Fruit fly (Drosophila melanogaster) whole organism, embryonic: ENCODE results near the gene Alg2.

Experiments
- Abd-B ChIP-seq: fragments of 200-800 bp; sonication (Bioruptor generic); optimal IDR thresholded peaks from 2 replicates; lab custom pipeline; 2018; ENCODE audit warnings: missing biosample characterization, mild to moderate bottlenecking, missing genetic modification characterization, moderate library complexity
- Awh ChIP-seq: fragments of 200-800 bp; sonication (Bioruptor generic); IDR thresholded peaks from 2 replicates; pipeline ENCODE4, ENCODE4 v1.3.6; 2022; ENCODE audit warnings: missing biosample characterization, missing genetic modification characterization
- Blimp-1 ChIP-seq: fragments of 200-800 bp; sonication (Bioruptor generic); optimal IDR thresholded peaks from 3 replicates; lab custom pipeline; 2018; ENCODE audit warnings: missing biosample characterization, missing genetic modification characterization, mild to moderate bottlenecking, moderate library complexity, missing genetic modification reagents
- CG10543 ChIP-seq: fragments of 200-800 bp; sonication (Bioruptor generic); optimal IDR thresholded peaks from 3 replicates; lab custom pipeline; 2017; ENCODE audit warnings: missing biosample characterization, mild to moderate bottlenecking, missing genetic modification characterization, moderate library complexity
- CG11247 ChIP-seq: fragments of 200-800 bp; sonication (Bioruptor generic); IDR thresholded peaks from 2 replicates; pipeline ENCODE4 v1.3.6; 2022; ENCODE audit warnings: missing biosample characterization, missing genetic modification characterization
- CG11696 ChIP-seq: fragments of 200-800 bp; sonication (Bioruptor generic); IDR thresholded peaks from 2 replicates; pipeline ENCODE4 v1.3.6; 2022; ENCODE audit warnings: missing biosample characterization, missing genetic modification characterization
- CG12769 ChIP-seq: fragments of 200-800 bp; sonication (Bioruptor generic); optimal IDR thresholded peaks from 2 replicates; lab custom pipeline; 2019; ENCODE audit warnings: missing biosample characterization, mild to moderate bottlenecking, missing genetic modification characterization, moderate library complexity
- CG13894 ChIP-seq: fragments of 200-800 bp; sonication (Bioruptor generic); optimal IDR thresholded peaks from 3 replicates; lab custom pipeline; 2018; ENCODE audit warnings: missing biosample characterization, mild to moderate bottlenecking, missing genetic modification characterization, moderate library complexity
- CG15269 ChIP-seq: fragments of 200-800 bp; sonication (Bioruptor generic); optimal IDR thresholded peaks from 2 replicates; lab custom pipeline; 2018; ENCODE audit warnings: missing biosample characterization, mild to moderate bottlenecking, missing genetic modification characterization, moderate library complexity
- CG3163 ChIP-seq: fragments of 200-800 bp; sonication (Bioruptor generic); optimal IDR thresholded peaks from 3 replicates; lab custom pipeline; 2016; ENCODE audit warnings: missing biosample characterization, missing genetic modification characterization
- Dfd ChIP-seq, 2 experiments: fragments of >200 bp; optimal IDR thresholded peaks; 2 replicates each; lab custom pipeline; 2017; ENCODE audit warnings: missing biosample characterization in 2 of 2, missing genetic modification characterization in 2 of 2
- Ets65A ChIP-seq: fragments of 200-800 bp; sonication (Bioruptor generic); peaks from one replicate; lab custom pipeline; 2016; ENCODE audit warnings: missing biosample characterization, missing genetic modification characterization
- Hmx ChIP-seq: fragments of 200-800 bp; sonication (Bioruptor generic); optimal IDR thresholded peaks from 2 replicates; lab custom pipeline; 2016; ENCODE audit warnings: missing biosample characterization, missing genetic modification characterization
- Hr78 ChIP-seq, 2 experiments: fragments of 200-800 bp in 1 of 2; fragments of >200 bp in 1 of 2; sonication (Bioruptor generic) in 1 of 2; optimal IDR thresholded peaks; 2 replicates each; lab custom pipeline; 2017 to 2019; ENCODE audit warnings: missing biosample characterization in 2 of 2, missing genetic modification characterization in 2 of 2, mild to moderate bottlenecking in 1 of 2, moderate library complexity in 1 of 2
- Med ChIP-seq: fragments of 200-800 bp; sonication (Bioruptor generic); peaks from one replicate; lab custom pipeline; 2016; ENCODE audit warnings: missing biosample characterization, missing genetic modification characterization, mild to moderate bottlenecking, inconsistent platforms, moderate library complexity
- Neu2 ChIP-seq: fragments of 200-800 bp; sonication (Bioruptor generic); optimal IDR thresholded peaks from 3 replicates; lab custom pipeline; 2016; ENCODE audit warnings: missing biosample characterization, missing genetic modification characterization, borderline replicate concordance
- Pdp1 ChIP-seq, 2 experiments: fragments of 200-800 bp; sonication (Bioruptor generic); optimal IDR thresholded peaks; 3 replicates each; lab custom pipeline; 2016; ENCODE audit warnings: missing biosample characterization in 2 of 2, missing genetic modification characterization in 2 of 2, mild to moderate bottlenecking in 1 of 2, moderate library complexity in 1 of 2
- Tbp ChIP-seq: fragments of >200 bp; optimal IDR thresholded peaks from 2 replicates; lab custom pipeline; 2018; ENCODE audit warnings: missing biosample characterization, missing genetic modification characterization
- abd-A ChIP-seq: fragments of 200-800 bp; sonication (Bioruptor generic); optimal IDR thresholded peaks from 3 replicates; lab custom pipeline; 2019; ENCODE audit warnings: missing biosample characterization, mild to moderate bottlenecking, missing genetic modification characterization, moderate library complexity
- chinmo ChIP-seq: fragments of 200-800 bp; sonication (Bioruptor generic); IDR thresholded peaks from 4 replicates; pipeline ENCODE4 v1.3.6; 2022; ENCODE audit warnings: missing biosample characterization, missing genetic modification characterization; ENCODE audit not compliant: partially characterized antibody
- cwo ChIP-seq: fragments of 200-800 bp; sonication (Bioruptor generic); optimal IDR thresholded peaks from 3 replicates; lab custom pipeline; 2017; ENCODE audit warnings: missing biosample characterization, missing genetic modification characterization, mild to moderate bottlenecking, moderate library complexity, missing genetic modification reagents
- esg ChIP-seq: fragments of 200-800 bp; sonication (Bioruptor generic); conservative IDR thresholded peaks from 2 replicates; pipeline ENCODE4 v1.3.6; 2022; ENCODE audit warnings: missing biosample characterization, missing genetic modification characterization
- ken ChIP-seq: fragments of 200-800 bp; sonication (Bioruptor generic); IDR thresholded peaks from 3 replicates; pipeline ENCODE4 v1.3.6; 2022; ENCODE audit warnings: missing biosample characterization, missing genetic modification characterization
- oc ChIP-seq: fragments of 200-800 bp; sonication (Bioruptor generic); optimal IDR thresholded peaks from 2 replicates; lab custom pipeline; 2018; ENCODE audit warnings: missing biosample characterization, mild to moderate bottlenecking, missing genetic modification characterization, moderate library complexity
- onecut ChIP-seq: fragments of 200-800 bp; sonication (Bioruptor generic); IDR thresholded peaks from 2 replicates; pipeline ENCODE4 v1.3.6; 2022; ENCODE audit warnings: missing biosample characterization, missing genetic modification characterization
- pros ChIP-seq: fragments of 200-800 bp; sonication (Bioruptor generic); optimal IDR thresholded peaks from 3 replicates; lab custom pipeline; 2019; ENCODE audit warnings: missing biosample characterization, mild to moderate bottlenecking, missing genetic modification characterization, moderate library complexity
- salm ChIP-seq: fragments of 200-800 bp; sonication (Bioruptor generic); optimal IDR thresholded peaks from 2 replicates; lab custom pipeline; 2018; ENCODE audit warnings: missing biosample characterization, mild to moderate bottlenecking, missing genetic modification characterization
- sd ChIP-seq: fragments of 200-800 bp; sonication (Bioruptor generic); optimal IDR thresholded peaks from 3 replicates; lab custom pipeline; 2018; ENCODE audit warnings: missing biosample characterization, mild to moderate bottlenecking, missing genetic modification characterization, moderate library complexity
- shn ChIP-seq: fragments of 200-800 bp; sonication (Bioruptor generic); optimal IDR thresholded peaks from 3 replicates; lab custom pipeline; 2016; ENCODE audit warnings: missing biosample characterization, missing genetic modification characterization
- sug ChIP-seq: fragments of 200-800 bp; optimal IDR thresholded peaks from 2 replicates; lab custom pipeline; 2019; ENCODE audit warnings: missing biosample characterization, mild to moderate bottlenecking, missing genetic modification characterization, moderate library complexity
- tna ChIP-seq: fragments of 200-800 bp; sonication (Bioruptor generic); IDR thresholded peaks from 2 replicates; pipeline ENCODE4 v1.3.6; 2022; ENCODE audit warnings: missing biosample characterization, missing genetic modification characterization; ENCODE audit not compliant: partially characterized antibody
- vvl ChIP-seq: fragments of 200-800 bp; sonication (Bioruptor generic); IDR thresholded peaks from 2 replicates; pipeline ENCODE4 v1.3.6; 2022; ENCODE audit warnings: missing biosample characterization, missing genetic modification characterization
- wor ChIP-seq: fragments of 200-800 bp; sonication (Bioruptor generic); IDR thresholded peaks from 2 replicates; pipeline ENCODE4 v1.3.6; 2022; ENCODE audit warnings: missing biosample characterization, missing genetic modification characterization
- zfh1 ChIP-seq: fragments of 200-800 bp; sonication (Bioruptor generic); IDR thresholded peaks from 3 replicates; pipeline ENCODE4 v1.3.6; 2022; ENCODE audit warnings: missing biosample characterization, missing genetic modification characterization

Gene Alg2

dm6 chr3L:3098778-3099429 lies 44.7 kb upstream of the Alg2 start:
- TF ChIP-seq Ets65A (GFP tag; lab: Kevin White, UChicago) (peak; percentile 72), CG10543 (GFP tag; lab: Kevin White, UChicago) (no peak), esg (no peak), CG12769 (peak; percentile 49), shn (GFP tag; lab: Kevin White, UChicago) (no peak), Neu2 (GFP tag; lab: Kevin White, UChicago) (no peak), CG3163 (GFP tag; lab: Kevin White, UChicago) (no peak), zfh1 (GFP tag; lab: Robert Waterston, UW) (no peak), vvl (GFP tag; lab: Robert Waterston, UW) (peak; percentile 71), CG11696 (GFP tag; lab: Robert Waterston, UW) (no peak), Tbp (GFP tag; lab: Kevin White, UChicago) (no peak), cwo (peak; percentile 1), abd-A (peak; percentile 70), Blimp-1 (GFP tag; lab: Kevin White, UChicago) (peak; percentile 76), sd (tag; lab: Kevin White, UChicago) (peak; percentile 40), tna (no peak), chinmo (GFP tag; lab: Robert Waterston, UW) (peak; percentile 77; the same call in 2 of the 4 replicates), Dfd (GFP tag; optimal IDR thresholded peaks at IDR 0.05; lab: Kevin White, UChicago) (no peak), CG13894 (tag; lab: Kevin White, UChicago) (peak; percentile 44)
- TF ChIP-seq, all 482 proteins: peak for 9

- TF ChIP-seq CG13894 (tag; lab: Kevin White, UChicago) (no peak), CG11247 (GFP tag; lab: Robert Waterston, UW) (0 out of 2 replicates have a peak, but pooled peaks have one; percentile 6)
Observed at dm6 chr3L:3101157-3101556, 42.5 kb upstream of the Alg2 start.

- peak; percentile 17; the same call in 1 of the 2 replicates for TF ChIP-seq vvl (GFP tag; lab: Robert Waterston, UW)
- 0 out of 3 replicates have a peak, but pooled peaks have one; percentile 17 for TF ChIP-seq ken
- peak in 1 of 2 experiments; percentile 57 for TF ChIP-seq Pdp1 (GFP tag; optimal IDR thresholded peaks at IDR 0.05; lab: Kevin White, UChicago)
- TF ChIP-seq Med (GFP tag; lab: Kevin White, UChicago), result peak; percentile 27
- peak in 1 of 2 experiments; percentile 89 for TF ChIP-seq Hr78 (GFP tag; optimal IDR thresholded peaks at IDR 0.05; lab: Kevin White, UChicago)
- peak; percentile 7 for TF ChIP-seq salm (tag; lab: Kevin White, UChicago)
- TF ChIP-seq sd (tag; lab: Kevin White, UChicago), result peak; percentile 18
- TF ChIP-seq Abd-B, result peak; percentile 6
- TF ChIP-seq oc (tag; lab: Kevin White, UChicago), result peak; percentile 35
- TF ChIP-seq wor (GFP tag; lab: Robert Waterston, UW), result no peak
- no peak for TF ChIP-seq sug (tag; lab: Kevin White, UChicago)
- no peak for TF ChIP-seq onecut
- TF ChIP-seq Hmx, result no peak
- peak; percentile 57 for TF ChIP-seq CG15269
- TF ChIP-seq chinmo (GFP tag; lab: Robert Waterston, UW), result peak; percentile 57; the same call in 1 of the 4 replicates
- TF ChIP-seq abd-A, result peak; percentile 97
- peak; percentile 70 for TF ChIP-seq pros (GFP tag; lab: Kevin White, UChicago)
- peak; percentile 22; the same call in 1 of the 2 replicates for TF ChIP-seq Awh (GFP tag; lab: Robert Waterston, UW)
Observed at dm6 chr3L:3102506-3103023, 41.0 kb upstream of the Alg2 start.
